Worm (Caenorhabditis elegans): ENCODE results near the gene fil-1.
"Not testable (repeated sequence)": the region's sequence is repeated elsewhere in the genome, so short reads cannot be mapped to it uniquely, and the experiment has no call there.

DNA sequence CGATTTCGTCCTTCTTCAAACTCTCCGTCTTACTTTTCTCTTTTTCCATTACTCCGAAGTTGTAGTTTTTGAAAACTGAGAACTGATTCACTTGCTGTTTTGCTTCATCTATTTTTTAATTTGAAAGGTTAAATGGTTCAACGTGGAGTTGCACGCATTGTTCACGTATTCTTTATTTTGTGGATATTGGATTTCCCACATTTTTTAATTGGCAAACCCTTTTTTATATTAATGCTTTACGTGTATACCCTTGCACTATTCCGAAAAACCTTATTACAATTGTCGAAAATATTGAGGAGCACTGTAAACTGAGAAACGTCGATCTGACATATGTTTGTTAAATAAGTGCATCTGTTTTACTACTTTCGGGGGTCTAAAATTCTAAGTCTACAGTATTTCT is 43.1 kb downstream of the fil-1 start, which contains the start of gene melo-3:
- not testable (repeated sequence) for TF ChIP-seq dao-5, him-1 (tag; optimal IDR thresholded peaks at IDR 0.05)
